Worm (Caenorhabditis elegans) whole organism, L3 larva: ENCODE data around the gene W09C2.10.

Source experiments
- ceh-16 ChIP-seq: sonication (generic microtip); optimal IDR thresholded peaks from 2 replicates; lab custom pipeline; 2017; ENCODE audit warnings: missing biosample characterization, missing genetic modification characterization
- lsy-12 ChIP-seq: sonication (generic microtip); optimal IDR thresholded peaks from 2 replicates; lab custom pipeline; 2016; ENCODE audit warnings: mild to moderate bottlenecking, missing genetic modification characterization, missing compliant biosample characterization
- mdl-1 ChIP-seq: fragments of 150-350 bp; optimal IDR thresholded peaks from 2 replicates; lab custom pipeline; 2014; ENCODE audit warnings: missing biosample characterization, missing genetic modification characterization
- nhr-12 ChIP-seq: fragments of 150-350 bp; optimal IDR thresholded peaks from 2 replicates; lab custom pipeline; 2014; ENCODE audit warnings: missing biosample characterization, missing genetic modification characterization
- nhr-25 ChIP-seq: sonication (generic microtip); optimal IDR thresholded peaks from 2 replicates; lab custom pipeline; 2017; ENCODE audit warnings: missing biosample characterization, missing genetic modification characterization
- skn-1 ChIP-seq: fragments of 150-350 bp; optimal IDR thresholded peaks from 2 replicates; lab custom pipeline; 2014; ENCODE audit warnings: missing biosample characterization, missing genetic modification characterization

DNA sequence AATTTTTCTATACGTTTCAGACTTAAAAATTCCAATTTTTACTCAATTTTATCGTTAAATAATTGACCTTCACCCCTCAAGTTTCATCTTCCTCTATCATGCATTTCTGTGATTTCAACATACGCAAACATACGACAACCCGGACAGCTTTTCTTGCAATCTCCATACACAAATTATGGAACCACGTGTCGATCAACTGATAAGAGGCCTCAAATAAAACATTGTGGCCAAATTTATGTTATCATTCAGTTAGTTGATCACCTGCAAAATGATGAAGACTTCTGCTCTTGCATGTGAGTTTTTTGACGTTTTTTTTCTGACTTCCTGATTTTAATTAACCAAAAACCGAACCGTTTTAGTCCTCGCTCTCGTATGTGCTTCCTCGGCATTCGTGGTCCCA, 31.4 kb downstream of the W09C2.10 start, which contains the start of gene spp-18:
- TF ChIP-seq nhr-25 (no peak), mdl-1 (tag; lab: Kevin White, UChicago) (no peak), skn-1 (tag; lab: Kevin White, UChicago) (no peak), lsy-12 (no peak), nhr-12 (tag; lab: Kevin White, UChicago) (no peak), ceh-16 (tag; lab: Kevin White, UChicago) (no peak)
